Fruit fly (Drosophila melanogaster) whole organism, wandering third instar larva: ENCODE results near the gene betaTub85D.

Experiments
- Abd-B ChIP-seq: fragments of >200 bp; optimal IDR thresholded peaks from 2 replicates; lab custom pipeline; 2017; ENCODE audit warnings: missing biosample characterization, missing genetic modification characterization
- CG32264 ChIP-seq: fragments of 200-800 bp; sonication (Bioruptor generic); optimal IDR thresholded peaks from 2 replicates; lab custom pipeline; 2016; ENCODE audit warnings: missing biosample characterization, missing genetic modification characterization
- CG9705 ChIP-seq: fragments of 200-800 bp; sonication (Bioruptor generic); optimal IDR thresholded peaks from 2 replicates; lab custom pipeline; 2018; ENCODE audit warnings: missing biosample characterization, mild to moderate bottlenecking, missing genetic modification characterization
- CrebA ChIP-seq: fragments of 200-800 bp; sonication (Bioruptor generic); optimal IDR thresholded peaks from 2 replicates; lab custom pipeline; 2016; ENCODE audit warnings: missing biosample characterization, mild to moderate bottlenecking, missing genetic modification characterization, borderline replicate concordance
- Dfd ChIP-seq: fragments of >200 bp; optimal IDR thresholded peaks from 2 replicates; lab custom pipeline; 2017; ENCODE audit warnings: missing biosample characterization, missing genetic modification characterization
- Dif ChIP-seq: fragments of 200-275, 200-300 bp; sonication (Bioruptor generic); optimal IDR thresholded peaks from 2 replicates; lab custom pipeline; 2018; ENCODE audit warnings: missing biosample characterization, missing genetic modification characterization; ENCODE audit not compliant: partially characterized antibody
- GATAd ChIP-seq: sonication (Bioruptor generic); optimal IDR thresholded peaks from 2 replicates; lab custom pipeline; 2016; ENCODE audit warnings: missing biosample characterization, missing genetic modification characterization
- HLH106 ChIP-seq: fragments of 200-800 bp; optimal IDR thresholded peaks from 3 replicates; lab custom pipeline; 2019; ENCODE audit warnings: missing biosample characterization, mild to moderate bottlenecking, missing genetic modification characterization, moderate library complexity
- Hnf4 ChIP-seq: fragments of 200-800 bp; sonication (Bioruptor generic); optimal IDR thresholded peaks from 2 replicates; lab custom pipeline; 2016; ENCODE audit warnings: missing biosample characterization, mild to moderate bottlenecking, missing genetic modification characterization
- Hr78 ChIP-seq: fragments of >200 bp; optimal IDR thresholded peaks from 2 replicates; lab custom pipeline; 2017; ENCODE audit warnings: missing biosample characterization, missing genetic modification characterization
- Hr83 ChIP-seq: fragments of 200-300 bp; sonication (Bioruptor generic); optimal IDR thresholded peaks from 2 replicates; lab custom pipeline; 2016; ENCODE audit warnings: missing biosample characterization, mild to moderate bottlenecking, missing genetic modification characterization, moderate library complexity; ENCODE audit not compliant: poor library complexity, severe bottlenecking
- Jra ChIP-seq: sonication (Bioruptor generic); optimal IDR thresholded peaks from 2 replicates; lab custom pipeline; 2016; ENCODE audit warnings: missing biosample characterization, missing genetic modification characterization
- Mio ChIP-seq: sonication (Bioruptor generic); optimal IDR thresholded peaks from 2 replicates; lab custom pipeline; 2016; ENCODE audit warnings: missing biosample characterization, missing genetic modification characterization
- Myc ChIP-seq: fragments of >200 bp; optimal IDR thresholded peaks from 2 replicates; lab custom pipeline; 2017
- N ChIP-seq: fragments of >200 bp; optimal IDR thresholded peaks from 2 replicates; lab custom pipeline; 2018; ENCODE audit warnings: missing biosample characterization, missing external identifiers, missing genetic modification characterization
- OdsH ChIP-seq: fragments of 200-800 bp; sonication (Bioruptor generic); optimal IDR thresholded peaks from 2 replicates; lab custom pipeline; 2016; ENCODE audit warnings: missing biosample characterization, mild to moderate bottlenecking, missing genetic modification characterization
- Rel ChIP-seq, 2 experiments: fragments of 200-800 bp; sonication (Bioruptor generic) in 1 of 2; optimal IDR thresholded peaks; 2 replicates in 1 of 2; 3 replicates in 1 of 2; lab custom pipeline; 2016 to 2019; ENCODE audit warnings: mild to moderate bottlenecking in 2 of 2, missing biosample characterization in 2 of 2, missing genetic modification characterization in 2 of 2, moderate library complexity in 1 of 2
- Sp1 ChIP-seq: fragments of 200-800 bp; sonication (Bioruptor generic); optimal IDR thresholded peaks from 3 replicates; lab custom pipeline; 2019; ENCODE audit warnings: missing biosample characterization, mild to moderate bottlenecking, missing genetic modification characterization, moderate library complexity
- Vsx2 ChIP-seq: fragments of 200-300, 225-300 bp; sonication (Bioruptor generic); optimal IDR thresholded peaks from 2 replicates; lab custom pipeline; 2018; ENCODE audit warnings: missing biosample characterization, missing genetic modification characterization; ENCODE audit not compliant: partially characterized antibody
- br ChIP-seq: fragments of 200-800 bp; sonication (Bioruptor generic); optimal IDR thresholded peaks from 2 replicates; lab custom pipeline; 2016; ENCODE audit warnings: missing biosample characterization, missing genetic modification characterization
- brk ChIP-seq: fragments of 200-800 bp; sonication (Bioruptor generic); optimal IDR thresholded peaks from 2 replicates; lab custom pipeline; 2016; ENCODE audit warnings: missing biosample characterization, mild to moderate bottlenecking, missing genetic modification characterization
- dl ChIP-seq, 2 experiments: fragments of 175-275, 200-275 bp in 1 of 2; fragments of 200-275 bp in 1 of 2; sonication (Bioruptor generic); optimal IDR thresholded peaks; lab custom pipeline; 2018; ENCODE audit warnings: mild to moderate bottlenecking in 2 of 2, missing biosample characterization in 2 of 2, missing genetic modification characterization in 2 of 2, moderate library complexity in 2 of 2; ENCODE audit not compliant: partially characterized antibody in 2 of 2, insufficient read depth in 1 of 2
- dmrt93B ChIP-seq: fragments of 200-800 bp; sonication (Bioruptor generic); optimal IDR thresholded peaks from 2 replicates; lab custom pipeline; 2018; ENCODE audit warnings: missing biosample characterization, mild to moderate bottlenecking, missing genetic modification characterization
- dsf ChIP-seq: sonication (Bioruptor generic); optimal IDR thresholded peaks from 2 replicates; lab custom pipeline; 2016; ENCODE audit warnings: missing biosample characterization, missing genetic modification characterization, borderline replicate concordance
- ey ChIP-seq: fragments of 200-800 bp; sonication (Bioruptor generic); optimal IDR thresholded peaks from 2 replicates; lab custom pipeline; 2016; ENCODE audit warnings: missing biosample characterization, missing genetic modification characterization
- foxo ChIP-seq, 2 experiments: fragments of 200-800 bp; sonication (Bioruptor generic); optimal IDR thresholded peaks; 2 replicates in 1 of 2; 3 replicates in 1 of 2; lab custom pipeline; 2016 to 2017; ENCODE audit warnings: missing biosample characterization in 2 of 2, missing genetic modification characterization in 2 of 2
- fru ChIP-seq: fragments of 200-800 bp; sonication (Bioruptor generic); optimal IDR thresholded peaks from 3 replicates; lab custom pipeline; 2016; ENCODE audit warnings: missing biosample characterization, mild to moderate bottlenecking, missing genetic modification characterization
- h ChIP-seq: fragments of 200-800 bp; sonication (Bioruptor generic); optimal IDR thresholded peaks from 3 replicates; lab custom pipeline; 2016; ENCODE audit warnings: missing biosample characterization, mild to moderate bottlenecking, missing genetic modification characterization
- jim ChIP-seq: fragments of 175-275, 200-325 bp; sonication (Bioruptor generic); optimal IDR thresholded peaks from 2 replicates; lab custom pipeline; 2016; ENCODE audit warnings: missing biosample characterization, mild to moderate bottlenecking, missing genetic modification characterization
- lola ChIP-seq: fragments of >200 bp; optimal IDR thresholded peaks from 2 replicates; lab custom pipeline; 2017; ENCODE audit warnings: missing biosample characterization, missing genetic modification characterization
- pan ChIP-seq: fragments of >200 bp; optimal IDR thresholded peaks from 2 replicates; lab custom pipeline; 2017
- psq ChIP-seq: fragments of 200-800 bp; sonication (Bioruptor generic); optimal IDR thresholded peaks from 3 replicates; lab custom pipeline; 2017; ENCODE audit warnings: missing biosample characterization, mild to moderate bottlenecking, missing genetic modification characterization, moderate library complexity
- rgr ChIP-seq: fragments of 200-800 bp; sonication (Bioruptor generic); optimal IDR thresholded peaks from 3 replicates; lab custom pipeline; 2016; ENCODE audit warnings: missing biosample characterization, mild to moderate bottlenecking, missing genetic modification characterization
- sage ChIP-seq: fragments of 200-800 bp; sonication (Bioruptor generic); optimal IDR thresholded peaks from 2 replicates; lab custom pipeline; 2016; ENCODE audit warnings: missing biosample characterization, mild to moderate bottlenecking, missing genetic modification characterization
- sv ChIP-seq: fragments of 200-800 bp; sonication (Bioruptor generic); optimal IDR thresholded peaks from 3 replicates; lab custom pipeline; 2016; ENCODE audit warnings: missing biosample characterization, missing genetic modification characterization
- tai ChIP-seq: sonication (Bioruptor generic); optimal IDR thresholded peaks from 2 replicates; lab custom pipeline; 2016; ENCODE audit warnings: missing biosample characterization, missing genetic modification characterization
- usp ChIP-seq: fragments of >200 bp; optimal IDR thresholded peaks from 2 replicates; lab custom pipeline; 2017; ENCODE audit warnings: missing biosample characterization, missing genetic modification characterization
- woc ChIP-seq: sonication (Bioruptor generic); optimal IDR thresholded peaks from 2 replicates; lab custom pipeline; 2016; ENCODE audit warnings: missing biosample characterization, mild to moderate bottlenecking, missing genetic modification characterization

The betaTub85D gene

DNA sequence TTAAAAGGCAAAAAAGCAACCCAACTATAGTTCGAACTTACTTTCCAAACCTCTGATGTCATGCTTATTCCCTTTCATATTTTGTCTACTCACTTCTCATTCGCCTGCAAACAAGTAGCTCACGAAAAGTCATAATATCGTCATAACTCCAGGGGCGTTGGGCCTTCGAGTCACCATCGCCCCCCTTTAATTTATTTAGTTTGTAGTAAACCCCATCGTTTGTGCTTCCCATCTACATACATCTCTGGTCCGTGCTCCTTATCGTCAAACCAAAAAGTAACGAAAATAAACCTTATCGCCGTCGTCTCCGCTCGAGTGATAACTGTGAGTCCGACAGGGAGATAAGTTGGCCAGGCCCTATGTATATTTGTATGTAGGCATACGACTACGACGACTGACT, 18.9 kb upstream of the betaTub85D start (continued):
- peak; percentile 76 for TF ChIP-seq Hnf4 (GFP tag; lab: Kevin White, UChicago)
- TF ChIP-seq HLH106: peak; percentile 70
- no peak for TF ChIP-seq Myc
- TF ChIP-seq Dif (GFP tag; lab: Kevin White, UChicago): no peak
- TF ChIP-seq usp (GFP tag; lab: Kevin White, UChicago): no peak
- peak; percentile 92 for TF ChIP-seq ey (GFP tag; lab: Kevin White, UChicago)
- peak; percentile 92 for TF ChIP-seq fru (GFP tag; lab: Kevin White, UChicago)
- TF ChIP-seq Mio: peak; percentile 55
- peak; percentile 69 for TF ChIP-seq CG32264 (GFP tag; lab: Kevin White, UChicago)
- no peak for TF ChIP-seq Abd-B
- TF ChIP-seq rgr (GFP tag; lab: Kevin White, UChicago): peak; percentile 91
- TF ChIP-seq Rel (GFP tag; optimal IDR thresholded peaks at IDR 0.05; lab: Kevin White, UChicago): peak; percentile 58
- TF ChIP-seq Rel (tag; optimal IDR thresholded peaks at IDR 0.05; lab: Kevin White, UChicago): peak; percentile 97
- TF ChIP-seq, all 38 proteins: peak for 24

DNA sequence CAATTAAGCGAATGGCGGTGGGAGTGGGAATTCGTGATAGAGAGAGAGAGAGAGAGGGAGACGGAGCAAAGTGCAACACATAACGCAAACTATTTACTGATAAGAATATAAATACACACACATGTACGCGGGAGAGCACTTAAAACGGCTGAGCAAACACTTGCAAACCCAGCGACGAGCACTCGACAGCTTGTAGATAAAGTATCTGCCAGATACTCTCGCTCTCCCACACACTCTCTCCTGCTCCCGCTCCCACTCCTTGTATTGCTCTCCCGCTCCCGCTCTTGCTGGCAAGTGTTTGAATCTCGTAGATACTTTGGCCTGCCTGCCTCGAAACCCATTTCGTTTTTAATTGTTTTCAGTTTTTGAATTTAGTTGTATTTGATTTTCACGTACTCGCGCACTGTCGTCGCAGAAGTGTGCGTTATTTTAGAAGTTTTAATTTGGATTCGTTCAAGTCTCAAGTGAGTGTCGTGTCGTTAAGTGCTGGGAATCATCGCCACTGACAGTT, 18.2 kb upstream of the betaTub85D start:
- TF ChIP-seq Vsx2 (GFP tag; lab: Kevin White, UChicago): peak; percentile 96
- TF ChIP-seq Mio: no peak
- no peak for TF ChIP-seq sv (GFP tag; lab: Kevin White, UChicago)
- TF ChIP-seq sage: no peak
- TF ChIP-seq tai: no peak
- TF ChIP-seq rgr (GFP tag; lab: Kevin White, UChicago): peak; percentile 44
- peak; percentile 67 for TF ChIP-seq h (GFP tag; lab: Kevin White, UChicago)
- TF ChIP-seq Hnf4 (GFP tag; lab: Kevin White, UChicago): peak; percentile 42
- peak; percentile 45 for TF ChIP-seq Hr83 (GFP tag; lab: Kevin White, UChicago)
- TF ChIP-seq lola: no peak
- TF ChIP-seq Abd-B: no peak
- TF ChIP-seq dsf (GFP tag; lab: Kevin White, UChicago): no peak
- TF ChIP-seq dmrt93B (GFP tag; lab: Kevin White, UChicago): no peak
- peak; percentile 80 for TF ChIP-seq CrebA (GFP tag; lab: Kevin White, UChicago)
- peak; percentile 2 for TF ChIP-seq GATAd (GFP tag; lab: Kevin White, UChicago)
- TF ChIP-seq Dfd (GFP tag; lab: Kevin White, UChicago): no peak
- peak; percentile 21 for TF ChIP-seq Sp1 (GFP tag; lab: Kevin White, UChicago)
- TF ChIP-seq Rel (GFP tag; optimal IDR thresholded peaks at IDR 0.05; lab: Kevin White, UChicago): peak; percentile 40
- TF ChIP-seq Rel (tag; optimal IDR thresholded peaks at IDR 0.05; lab: Kevin White, UChicago): peak; percentile 18
- no peak for TF ChIP-seq jim (GFP tag; lab: Kevin White, UChicago)
- TF ChIP-seq usp (GFP tag; lab: Kevin White, UChicago): no peak
- peak in 1 of 2 experiments; percentile 14 for TF ChIP-seq foxo (GFP tag; optimal IDR thresholded peaks at IDR 0.05; lab: Kevin White, UChicago)
- TF ChIP-seq psq (GFP tag; lab: Kevin White, UChicago): peak; percentile 88
- peak; percentile 24 for TF ChIP-seq br (GFP tag; lab: Kevin White, UChicago)
- TF ChIP-seq HLH106: no peak
- TF ChIP-seq Myc: no peak
- TF ChIP-seq Dif (GFP tag; lab: Kevin White, UChicago): peak; percentile 99
- peak; percentile 51 for TF ChIP-seq fru (GFP tag; lab: Kevin White, UChicago)
- no peak for TF ChIP-seq CG32264 (GFP tag; lab: Kevin White, UChicago)
- TF ChIP-seq Hr78 (GFP tag; lab: Kevin White, UChicago): no peak
- TF ChIP-seq woc: no peak
- TF ChIP-seq Jra (GFP tag; lab: Kevin White, UChicago): no peak
- no peak for TF ChIP-seq CG9705 (GFP tag; lab: Kevin White, UChicago)
- TF ChIP-seq pan (lab: Kevin White, UChicago): no peak
- TF ChIP-seq OdsH (GFP tag; lab: Kevin White, UChicago): peak; percentile 37
- TF ChIP-seq dl (GFP tag; optimal IDR thresholded peaks at IDR 0.05; lab: Kevin White, UChicago; ENCODE audit: insufficient read depth in 1 of 2, partially characterized antibody in 2 of 2): peak; percentile 98 to 99
- TF ChIP-seq brk (GFP tag; lab: Kevin White, UChicago): peak; percentile 28
- TF ChIP-seq ey (GFP tag; lab: Kevin White, UChicago): no peak
- TF ChIP-seq N (GFP tag; lab: Kevin White, UChicago): no peak
